Fruit fly (Drosophila melanogaster): ENCODE data around the gene CG8065.

DNA sequence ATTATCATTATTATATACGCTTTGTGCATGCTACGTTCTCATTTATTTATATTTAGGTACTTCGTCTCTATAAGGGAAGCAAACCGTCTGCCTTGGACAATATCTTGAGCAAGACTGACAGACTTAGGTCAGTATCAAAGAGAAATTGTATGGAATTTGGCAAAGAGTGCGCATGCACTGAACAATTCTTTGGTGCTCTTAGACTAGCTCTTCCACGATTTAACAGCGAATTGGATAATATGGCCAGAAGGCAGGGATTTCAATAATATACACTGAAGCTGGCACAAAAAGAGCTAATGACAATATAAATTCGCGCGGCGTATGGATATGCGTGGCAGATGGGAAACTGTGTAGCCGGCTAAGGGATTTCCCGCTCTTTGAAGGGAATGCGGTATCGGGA lies 28.6 kb upstream of the CG8065 start:
- TF ChIP-seq psq (optimal IDR thresholded peaks at IDR 0.05), result no peak
- TF ChIP-seq h (optimal IDR thresholded peaks at IDR 0.05), result no peak

Measured in Kc167 (cell line).